Fruit fly (Drosophila melanogaster) whole organism, prepupa: Measurements from ENCODE around the gene CG12112.

Experiments
- Blimp-1 ChIP-seq: fragments of 200-800 bp; sonication (Bioruptor generic); optimal IDR thresholded peaks from 3 replicates; lab custom pipeline; 2017; ENCODE audit warnings: missing biosample characterization, missing genetic modification characterization, mild to moderate bottlenecking, moderate library complexity, missing genetic modification reagents
- CG10631 ChIP-seq: fragments of 200-800 bp; sonication (Bioruptor generic); optimal IDR thresholded peaks from 2 replicates; lab custom pipeline; 2016; ENCODE audit warnings: missing biosample characterization, missing genetic modification characterization
- CG10669 ChIP-seq: fragments of 200-800 bp; sonication (Bioruptor generic); optimal IDR thresholded peaks from 3 replicates; lab custom pipeline; 2018; ENCODE audit warnings: missing biosample characterization, mild to moderate bottlenecking, missing genetic modification characterization, moderate library complexity
- CG11294 ChIP-seq: fragments of 200-800 bp; sonication (Bioruptor generic); IDR thresholded peaks from 2 replicates; pipeline ENCODE4 v1.3.6; 2022; ENCODE audit warnings: missing biosample characterization, missing genetic modification characterization
- CG11762 ChIP-seq: fragments of 200-800 bp; sonication (Bioruptor generic); optimal IDR thresholded peaks from 3 replicates; lab custom pipeline; 2016; ENCODE audit warnings: missing biosample characterization, missing genetic modification characterization; ENCODE audit not compliant: insufficient read depth
- CG11902 ChIP-seq: fragments of 200-800 bp; sonication (Bioruptor generic); optimal IDR thresholded peaks from 3 replicates; lab custom pipeline; 2016; ENCODE audit warnings: missing biosample characterization, missing genetic modification characterization
- CG15336 ChIP-seq: fragments of 200-800 bp; sonication (Bioruptor generic); IDR thresholded peaks from 2 replicates; pipeline ENCODE4 v1.3.6; 2022; ENCODE audit warnings: missing biosample characterization, missing genetic modification characterization
- CG1621 ChIP-seq: fragments of 200-800 bp; sonication (Bioruptor generic); optimal IDR thresholded peaks from 3 replicates; lab custom pipeline; 2018; ENCODE audit warnings: missing biosample characterization, mild to moderate bottlenecking, missing genetic modification characterization
- CG16779 ChIP-seq: fragments of 200-800 bp; sonication (Bioruptor generic); optimal IDR thresholded peaks from 3 replicates; lab custom pipeline; 2017; ENCODE audit warnings: missing biosample characterization, mild to moderate bottlenecking, missing genetic modification characterization
- CG31627 ChIP-seq: fragments of 200-800 bp; sonication (Bioruptor generic); optimal IDR thresholded peaks from 3 replicates; lab custom pipeline; 2016; ENCODE audit warnings: missing biosample characterization, missing genetic modification characterization
- CG32006 ChIP-seq: fragments of 200-800 bp; sonication (Bioruptor generic); optimal IDR thresholded peaks from 3 replicates; lab custom pipeline; 2017; ENCODE audit warnings: missing biosample characterization, mild to moderate bottlenecking, missing genetic modification characterization
- CG34406 ChIP-seq: fragments of 200-800 bp; sonication (Bioruptor generic); optimal IDR thresholded peaks from 3 replicates; lab custom pipeline; 2016; ENCODE audit warnings: missing biosample characterization, missing genetic modification characterization
- CG3919 ChIP-seq: fragments of 200-800 bp; sonication (Bioruptor generic); optimal IDR thresholded peaks from 3 replicates; lab custom pipeline; 2016; ENCODE audit warnings: missing biosample characterization, missing genetic modification characterization
- CG6163 ChIP-seq: fragments of 200-800 bp; sonication (Bioruptor generic); IDR thresholded peaks from 3 replicates; pipeline ENCODE4 v1.3.6; 2022; ENCODE audit warnings: missing biosample characterization, missing genetic modification characterization
- CG6276 ChIP-seq: fragments of 200-800 bp; sonication (Bioruptor generic); optimal IDR thresholded peaks from 2 replicates; lab custom pipeline; 2017; ENCODE audit warnings: missing biosample characterization, mild to moderate bottlenecking, missing genetic modification characterization
- CG6792 ChIP-seq: fragments of 200-800 bp; sonication (Bioruptor generic); optimal IDR thresholded peaks from 3 replicates; lab custom pipeline; 2016; ENCODE audit warnings: missing biosample characterization, missing genetic modification characterization
- CG6808 ChIP-seq: fragments of 200-800 bp; sonication (Bioruptor generic); optimal IDR thresholded peaks from 3 replicates; lab custom pipeline; 2017; ENCODE audit warnings: missing biosample characterization, missing genetic modification characterization, mild to moderate bottlenecking, moderate library complexity, missing genetic modification reagents
- CG6854 ChIP-seq: fragments of 200-800 bp; sonication (Bioruptor generic); optimal IDR thresholded peaks from 2 replicates; lab custom pipeline; 2017; ENCODE audit warnings: missing biosample characterization, mild to moderate bottlenecking, missing genetic modification characterization
- CG7368 ChIP-seq: fragments of 200-800 bp; sonication (Bioruptor generic); optimal IDR thresholded peaks from 3 replicates; lab custom pipeline; 2016; ENCODE audit warnings: missing biosample characterization, missing genetic modification characterization
- CG8319 ChIP-seq: fragments of 200-800 bp; sonication (Bioruptor generic); optimal IDR thresholded peaks from 3 replicates; lab custom pipeline; 2016; ENCODE audit warnings: missing biosample characterization, missing genetic modification characterization
- CG8632 ChIP-seq: fragments of 200-800 bp; sonication (Bioruptor generic); optimal IDR thresholded peaks from 3 replicates; lab custom pipeline; 2016; ENCODE audit warnings: missing biosample characterization, missing genetic modification characterization
- CG9139 ChIP-seq: fragments of 200-800 bp; sonication (Bioruptor generic); optimal IDR thresholded peaks from 3 replicates; lab custom pipeline; 2017; ENCODE audit warnings: missing biosample characterization, mild to moderate bottlenecking, missing genetic modification characterization
- Eip75B ChIP-seq: fragments of 200-800 bp; sonication (Bioruptor generic); optimal IDR thresholded peaks from 3 replicates; lab custom pipeline; 2016; ENCODE audit warnings: missing biosample characterization, missing genetic modification characterization
- Eip78C ChIP-seq: fragments of 200-800 bp; sonication (Bioruptor generic); peaks from one replicate; lab custom pipeline; 2016; ENCODE audit warnings: missing biosample characterization, missing genetic modification characterization
- Eip93F ChIP-seq: fragments of 200-800 bp; sonication (Bioruptor generic); optimal IDR thresholded peaks from 2 replicates; lab custom pipeline; 2016; ENCODE audit warnings: missing biosample characterization, mild to moderate bottlenecking, missing genetic modification characterization
- Ets21C ChIP-seq: fragments of 200-800 bp; sonication (Bioruptor generic); optimal IDR thresholded peaks from 3 replicates; lab custom pipeline; 2016; ENCODE audit warnings: missing biosample characterization, missing genetic modification characterization
- Ets96B ChIP-seq: fragments of 200-800 bp; optimal IDR thresholded peaks from 2 replicates; lab custom pipeline; 2019; ENCODE audit warnings: missing biosample characterization, mild to moderate bottlenecking, missing genetic modification characterization, moderate library complexity
- Hr38 ChIP-seq: sonication (Bioruptor generic); optimal IDR thresholded peaks from 2 replicates; lab custom pipeline; 2016; ENCODE audit warnings: missing biosample characterization, missing genetic modification characterization
- Hr39 ChIP-seq: fragments of 200-800 bp; sonication (Bioruptor generic); optimal IDR thresholded peaks from 2 replicates; lab custom pipeline; 2016; ENCODE audit warnings: missing biosample characterization, missing genetic modification characterization
- Lpt ChIP-seq: fragments of 200-800 bp; sonication (Bioruptor generic); optimal IDR thresholded peaks from 3 replicates; lab custom pipeline; 2016; ENCODE audit warnings: missing biosample characterization, missing genetic modification characterization
- Met ChIP-seq: fragments of 200-800 bp; sonication (Bioruptor generic); optimal IDR thresholded peaks from 3 replicates; lab custom pipeline; 2016; ENCODE audit warnings: missing biosample characterization, missing genetic modification characterization
- Smox ChIP-seq: fragments of 200-800 bp; sonication (Bioruptor generic); optimal IDR thresholded peaks from 3 replicates; lab custom pipeline; 2016; ENCODE audit warnings: missing biosample characterization, missing genetic modification characterization
- Sox102F ChIP-seq: fragments of 200-800 bp; sonication (Bioruptor generic); optimal IDR thresholded peaks from 2 replicates; lab custom pipeline; 2016; ENCODE audit warnings: missing biosample characterization, mild to moderate bottlenecking, missing genetic modification characterization
- Sox14 ChIP-seq: fragments of 200-800 bp; sonication (Bioruptor generic); optimal IDR thresholded peaks from 3 replicates; lab custom pipeline; 2016; ENCODE audit warnings: missing biosample characterization, missing genetic modification characterization
- achi ChIP-seq: fragments of 200-800 bp; sonication (Bioruptor generic); optimal IDR thresholded peaks from 3 replicates; lab custom pipeline; 2016; ENCODE audit warnings: missing biosample characterization, missing genetic modification characterization
- acj6 ChIP-seq: fragments of 200-800 bp; sonication (Bioruptor generic); optimal IDR thresholded peaks from 3 replicates; lab custom pipeline; 2016; ENCODE audit warnings: missing biosample characterization, missing genetic modification characterization
- cyc ChIP-seq: fragments of 200-800 bp; sonication (Bioruptor generic); optimal IDR thresholded peaks from 3 replicates; lab custom pipeline; 2016; ENCODE audit warnings: missing biosample characterization, missing genetic modification characterization
- dac ChIP-seq: fragments of 200-800 bp; sonication (Bioruptor generic); optimal IDR thresholded peaks from 2 replicates; lab custom pipeline; 2017; ENCODE audit warnings: missing biosample characterization, mild to moderate bottlenecking, missing genetic modification characterization
- dsx ChIP-seq: fragments of 200-800 bp; optimal IDR thresholded peaks from 3 replicates; lab custom pipeline; 2019; ENCODE audit warnings: missing biosample characterization, mild to moderate bottlenecking, missing genetic modification characterization, moderate library complexity; ENCODE audit not compliant: poor library complexity, severe bottlenecking
- eg ChIP-seq: fragments of 200-800 bp; sonication (Bioruptor generic); IDR thresholded peaks from 3 replicates; pipeline ENCODE4 v1.3.6; 2022; ENCODE audit warnings: missing biosample characterization, missing genetic modification characterization
- esn ChIP-seq: fragments of 200-800 bp; sonication (Bioruptor generic); optimal IDR thresholded peaks from 2 replicates; lab custom pipeline; 2016; ENCODE audit warnings: missing biosample characterization, mild to moderate bottlenecking, missing genetic modification characterization, moderate library complexity
- fd59A ChIP-seq: fragments of 200-800 bp; sonication (Bioruptor generic); optimal IDR thresholded peaks from 2 replicates; lab custom pipeline; 2017; ENCODE audit warnings: missing biosample characterization, mild to moderate bottlenecking, missing genetic modification characterization, missing genetic modification reagents
- fd85E ChIP-seq: fragments of 200-800 bp; sonication (Bioruptor generic); optimal IDR thresholded peaks from 3 replicates; lab custom pipeline; 2016; ENCODE audit warnings: missing biosample characterization, missing genetic modification characterization
- fkh ChIP-seq: fragments of 200-800 bp; sonication (Bioruptor generic); optimal IDR thresholded peaks from 3 replicates; lab custom pipeline; 2017; ENCODE audit warnings: missing biosample characterization, mild to moderate bottlenecking, missing genetic modification characterization, moderate library complexity
- lz ChIP-seq: fragments of 200-800 bp; sonication (Bioruptor generic); optimal IDR thresholded peaks from 3 replicates; lab custom pipeline; 2016; ENCODE audit warnings: missing biosample characterization, missing genetic modification characterization
- net ChIP-seq: fragments of 200-800 bp; sonication (Bioruptor generic); optimal IDR thresholded peaks from 3 replicates; lab custom pipeline; 2016; ENCODE audit warnings: missing biosample characterization, missing genetic modification characterization
- pdm3 ChIP-seq: fragments of 200-800 bp; sonication (Bioruptor generic); optimal IDR thresholded peaks from 3 replicates; lab custom pipeline; 2016; ENCODE audit warnings: missing biosample characterization, missing genetic modification characterization
- salr ChIP-seq, 2 experiments: fragments of 200-800 bp; sonication (Bioruptor generic); optimal IDR thresholded peaks; 3 replicates each; lab custom pipeline; 2016 to 2018; ENCODE audit warnings: missing biosample characterization in 2 of 2, missing genetic modification characterization in 2 of 2, mild to moderate bottlenecking in 1 of 2
- spab ChIP-seq: fragments of 200-800 bp; sonication (Bioruptor generic); optimal IDR thresholded peaks from 2 replicates; lab custom pipeline; 2017; ENCODE audit warnings: missing biosample characterization, mild to moderate bottlenecking, missing genetic modification characterization, missing genetic modification reagents
- ss ChIP-seq, 2 experiments: fragments of 200-800 bp; sonication (Bioruptor generic); optimal IDR thresholded peaks; 2 replicates in 1 of 2; 3 replicates in 1 of 2; lab custom pipeline; 2017 to 2018; ENCODE audit warnings: mild to moderate bottlenecking in 2 of 2, missing biosample characterization in 2 of 2, missing genetic modification characterization in 2 of 2, moderate library complexity in 1 of 2
- svp ChIP-seq: fragments of 200-800 bp; sonication (Bioruptor generic); peaks from one replicate; lab custom pipeline; 2016; ENCODE audit warnings: missing biosample characterization, missing genetic modification characterization
- vri ChIP-seq: fragments of 200-800 bp; sonication (Bioruptor generic); optimal IDR thresholded peaks from 3 replicates; lab custom pipeline; 2016; ENCODE audit warnings: missing biosample characterization, mild to moderate bottlenecking, missing genetic modification characterization

The CG12112 gene

dm6 chrX:8541985-8542384, 18.0 kb downstream of the CG12112 start:
- TF ChIP-seq CG10669 (GFP tag; lab: Kevin White, UChicago) (peak; percentile 54), CG32006 (GFP tag; lab: Kevin White, UChicago) (peak; percentile 48), fd59A (GFP tag; lab: Kevin White, UChicago) (peak; percentile 11), CG11294 (GFP tag; lab: Robert Waterston, UW) (no peak), svp (GFP tag; lab: Kevin White, UChicago) (peak; percentile 61), Ets96B (tag; lab: Kevin White, UChicago) (peak; percentile 71), CG10631 (GFP tag; lab: Kevin White, UChicago) (peak; percentile 48), CG6808 (GFP tag; lab: Kevin White, UChicago) (peak; percentile 48), CG31627 (GFP tag; lab: Kevin White, UChicago) (peak; percentile 8), CG11902 (GFP tag; lab: Kevin White, UChicago) (no peak), CG6276 (GFP tag; lab: Kevin White, UChicago) (peak; percentile 47), CG3919 (peak; percentile 42), vri (no peak), ss (GFP tag; optimal IDR thresholded peaks at IDR 0.05; lab: Kevin White, UChicago) (peak; percentile 1 to 62), CG1621 (tag; lab: Kevin White, UChicago) (peak; percentile 30), CG8319 (GFP tag; lab: Kevin White, UChicago) (no peak), Sox102F (peak; percentile 9), net (peak; percentile 24), lz (GFP tag; lab: Kevin White, UChicago) (peak; percentile 29), Eip75B (GFP tag; lab: Kevin White, UChicago) (peak; percentile 35), achi (GFP tag; lab: Kevin White, UChicago) (peak; percentile 34), Blimp-1 (GFP tag; lab: Kevin White, UChicago) (no peak), dsx (peak; percentile 48), CG7368 (no peak), Lpt (GFP tag; lab: Kevin White, UChicago) (no peak), salr (GFP tag; optimal IDR thresholded peaks at IDR 0.05; lab: Kevin White, UChicago) (no peak), Smox (peak; percentile 36), CG6163 (GFP tag; lab: Robert Waterston, UW) (peak; percentile 65; the same call in 2 of the 3 replicates), Eip93F (GFP tag; lab: Kevin White, UChicago) (no peak), fd85E (GFP tag; lab: Kevin White, UChicago) (no peak), CG16779 (tag; lab: Kevin White, UChicago) (no peak), Sox14 (GFP tag; lab: Kevin White, UChicago) (peak; percentile 17), Met (peak; percentile 38), dac (GFP tag; lab: Kevin White, UChicago) (no peak), CG8632 (GFP tag; lab: Kevin White, UChicago) (peak; percentile 15), CG11762 (GFP tag; lab: Kevin White, UChicago) (no peak), Hr39 (no peak), pdm3 (GFP tag; lab: Kevin White, UChicago) (peak; percentile 43), CG15336 (peak; percentile 58), esn (GFP tag; lab: Kevin White, UChicago) (peak; percentile 34), Hr38 (GFP tag; lab: Kevin White, UChicago) (no peak), cyc (GFP tag; lab: Kevin White, UChicago) (peak; percentile 24), Ets21C (GFP tag; lab: Kevin White, UChicago) (no peak), fkh (GFP tag; lab: Kevin White, UChicago) (no peak), CG6792 (GFP tag; lab: Kevin White, UChicago) (peak; percentile 29), eg (GFP tag; lab: Robert Waterston, UW) (peak; percentile 65; the same call in 1 of the 3 replicates), spab (GFP tag; lab: Kevin White, UChicago) (peak; percentile 30), Eip78C (GFP tag; lab: Kevin White, UChicago) (peak; percentile 67), acj6 (peak; percentile 50), CG6854 (no peak), CG34406 (GFP tag; lab: Kevin White, UChicago) (peak; percentile 27), CG9139 (GFP tag; lab: Kevin White, UChicago) (peak; percentile 2)
